Worm (Caenorhabditis elegans) whole organism, late embryonic: ENCODE results near the gene ctbp-1.

ENCODE experiments used
- C38D4.7 ChIP-seq: fragments of 200-800 bp; sonication (Bioruptor generic); optimal IDR thresholded peaks from 2 replicates; lab custom pipeline; 2018; ENCODE audit warnings: mild to moderate bottlenecking, missing genetic modification characterization, moderate library complexity, missing compliant biosample characterization
- F13H6.1 ChIP-seq: sonication (generic microtip); optimal IDR thresholded peaks from 2 replicates; lab custom pipeline; 2016; ENCODE audit warnings: missing genetic modification characterization, missing compliant biosample characterization
- Y22D7AL.16 ChIP-seq: sonication (generic microtip); optimal IDR thresholded peaks from 2 replicates; lab custom pipeline; 2016; ENCODE audit warnings: missing genetic modification characterization, missing compliant biosample characterization
- ama-1 ChIP-seq: fragments of 150-350 bp; optimal IDR thresholded peaks from 2 replicates; lab custom pipeline; 2014
- ceh-14 ChIP-seq: sonication (generic microtip); optimal IDR thresholded peaks from 2 replicates; lab custom pipeline; 2016; ENCODE audit warnings: missing genotype, missing genetic modification characterization, missing compliant biosample characterization
- ceh-18 ChIP-seq: sonication (generic microtip); optimal IDR thresholded peaks from 2 replicates; lab custom pipeline; 2016; ENCODE audit warnings: missing genetic modification characterization, missing compliant biosample characterization
- ceh-2 ChIP-seq: sonication (generic microtip); optimal IDR thresholded peaks from 2 replicates; lab custom pipeline; 2016; ENCODE audit warnings: missing genotype, missing genetic modification characterization, missing compliant biosample characterization
- ceh-22 ChIP-seq: sonication (generic microtip); optimal IDR thresholded peaks from 2 replicates; lab custom pipeline; 2017; ENCODE audit warnings: missing biosample characterization, missing genetic modification characterization
- ceh-30 ChIP-seq: fragments of 150-350 bp; optimal IDR thresholded peaks from 2 replicates; lab custom pipeline; 2014; ENCODE audit warnings: missing biosample characterization, missing genetic modification characterization
- ceh-31 ChIP-seq: sonication (generic microtip); optimal IDR thresholded peaks from 2 replicates; lab custom pipeline; 2016; ENCODE audit warnings: missing genetic modification characterization, missing compliant biosample characterization
- ceh-45 ChIP-seq: fragments of 200-800 bp; sonication (Bioruptor generic); IDR thresholded peaks from 2 replicates; pipeline ENCODE4 v1.3.6; 2022; ENCODE audit warnings: missing genetic modification reagents, missing genetic modification characterization, missing compliant biosample characterization
- ceh-48 ChIP-seq: sonication (generic microtip); optimal IDR thresholded peaks from 2 replicates; lab custom pipeline; 2016; ENCODE audit warnings: missing genetic modification characterization, inconsistent platforms, missing compliant biosample characterization
- dmd-4 ChIP-seq: sonication (generic microtip); optimal IDR thresholded peaks from 2 replicates; lab custom pipeline; 2016; ENCODE audit warnings: borderline replicate concordance, missing genetic modification characterization, missing compliant biosample characterization
- elt-4 ChIP-seq: sonication (generic microtip); optimal IDR thresholded peaks from 2 replicates; lab custom pipeline; 2016; ENCODE audit warnings: missing genetic modification characterization, missing compliant biosample characterization
- hlh-13 ChIP-seq: fragments of 200-800 bp; sonication (Bioruptor generic); optimal IDR thresholded peaks from 2 replicates; lab custom pipeline; 2018; ENCODE audit warnings: mild to moderate bottlenecking, missing genetic modification characterization, missing compliant biosample characterization
- mec-3 ChIP-seq: sonication (generic microtip); optimal IDR thresholded peaks from 2 replicates; lab custom pipeline; 2016; ENCODE audit warnings: borderline replicate concordance, missing genetic modification characterization, missing compliant biosample characterization
- nfya-1 ChIP-seq: sonication (generic microtip); optimal IDR thresholded peaks from 2 replicates; lab custom pipeline; 2017; ENCODE audit warnings: missing genetic modification characterization, mild to moderate bottlenecking, missing compliant biosample characterization, antibody characterized with exemption, moderate library complexity
- npax-4 ChIP-seq: sonication (generic microtip); optimal IDR thresholded peaks from 2 replicates; lab custom pipeline; 2016; ENCODE audit warnings: missing genetic modification characterization, missing compliant biosample characterization
- odd-2 ChIP-seq: sonication (generic microtip); optimal IDR thresholded peaks from 2 replicates; lab custom pipeline; 2017; ENCODE audit warnings: antibody characterized with exemption, mild to moderate bottlenecking, missing genetic modification characterization, missing compliant biosample characterization
- pag-3 ChIP-seq: sonication (generic microtip); optimal IDR thresholded peaks from 2 replicates; lab custom pipeline; 2016; ENCODE audit warnings: missing compliant biosample characterization, missing genetic modification characterization, borderline replicate concordance
- pax-1 ChIP-seq: fragments of 150-350 bp; optimal IDR thresholded peaks from 2 replicates; lab custom pipeline; 2014; ENCODE audit warnings: missing biosample characterization, missing genetic modification characterization
- pha-4 ChIP-seq: fragments of 150-350 bp; optimal IDR thresholded peaks from 2 replicates; lab custom pipeline; 2018; ENCODE audit warnings: missing biosample characterization, missing genetic modification reagents, missing genetic modification characterization
- pros-1 ChIP-seq: fragments of 150-350 bp; optimal IDR thresholded peaks from 2 replicates; lab custom pipeline; 2014; ENCODE audit warnings: missing biosample characterization, missing genetic modification reagents, missing genetic modification characterization
- ref-2 ChIP-seq: sonication (generic microtip); optimal IDR thresholded peaks from 2 replicates; lab custom pipeline; 2016; ENCODE audit warnings: missing genetic modification characterization, missing compliant biosample characterization
- sox-4 ChIP-seq: sonication (generic microtip); optimal IDR thresholded peaks from 2 replicates; lab custom pipeline; 2017; ENCODE audit warnings: mild to moderate bottlenecking, missing genetic modification characterization, inconsistent platforms, missing compliant biosample characterization
- syd-9 ChIP-seq: sonication (generic microtip); optimal IDR thresholded peaks from 2 replicates; lab custom pipeline; 2016; ENCODE audit warnings: mild to moderate bottlenecking, missing genetic modification characterization, moderate library complexity, missing compliant biosample characterization
- tbx-7 ChIP-seq: sonication (generic microtip); optimal IDR thresholded peaks from 2 replicates; lab custom pipeline; 2016; ENCODE audit warnings: missing genotype, missing genetic modification characterization, missing compliant biosample characterization
- ttx-3 ChIP-seq: sonication (generic microtip); optimal IDR thresholded peaks from 2 replicates; lab custom pipeline; 2016; ENCODE audit warnings: missing genetic modification reagents, missing genetic modification characterization, missing compliant biosample characterization
- unc-42 ChIP-seq: sonication (generic microtip); optimal IDR thresholded peaks from 2 replicates; lab custom pipeline; 2016; ENCODE audit warnings: missing genotype, missing genetic modification characterization, missing compliant biosample characterization
- unc-55 ChIP-seq: sonication (generic microtip); optimal IDR thresholded peaks from 2 replicates; lab custom pipeline; 2017; ENCODE audit warnings: missing biosample characterization, missing genetic modification reagents, missing genetic modification characterization

The ctbp-1 gene

DNA sequence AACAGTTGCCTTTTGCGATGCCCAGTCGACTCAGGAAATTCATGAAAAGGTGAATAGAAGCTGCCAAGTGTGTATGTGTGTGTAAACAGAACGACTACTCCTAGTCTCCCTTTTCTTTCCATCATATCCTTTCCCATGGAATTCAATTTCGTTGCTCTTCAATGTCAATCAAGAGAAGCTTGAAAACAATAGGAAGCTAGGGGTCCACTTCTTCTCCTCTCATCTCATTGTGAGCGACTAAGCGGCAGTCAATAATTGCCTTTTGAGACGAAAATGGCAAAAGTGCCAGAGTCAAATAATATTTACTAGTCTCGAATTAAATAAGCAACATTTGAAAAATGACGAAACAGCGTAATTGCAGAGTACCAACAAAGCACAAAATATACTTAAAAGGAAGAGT is 7.1 kb downstream of the ctbp-1 start:
- TF ChIP-seq pha-4 (tag; lab: Kevin White, UChicago), result no peak
- TF ChIP-seq unc-42 (tag; lab: Kevin White, UChicago), result peak; percentile 81
- TF ChIP-seq ceh-31 (tag; lab: Kevin White, UChicago), result peak; percentile 14

DNA sequence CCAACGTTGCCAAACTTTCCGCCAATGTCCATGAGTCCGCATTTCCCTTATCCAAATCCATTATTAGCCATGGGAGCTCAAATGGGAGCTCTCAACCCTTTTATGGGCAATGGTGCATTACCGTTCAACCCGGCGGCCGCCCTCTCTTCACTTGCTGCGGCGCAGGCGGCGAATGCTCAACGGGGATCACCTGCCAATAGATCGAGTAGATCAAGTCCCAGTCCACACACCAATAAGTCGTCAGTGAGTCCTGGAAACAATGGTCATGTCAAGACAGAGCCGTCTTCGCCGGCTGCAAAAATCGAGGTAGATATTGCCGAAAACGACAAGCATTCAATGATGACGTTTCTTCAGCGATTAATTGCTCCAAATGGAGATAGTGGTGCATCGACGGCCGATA is 9.6 kb downstream of the ctbp-1 start:
- TF ChIP-seq ceh-48 (no peak), ceh-18 (tag; lab: Kevin White, UChicago) (no peak), ceh-45 (GFP tag; lab: Robert Waterston, UW) (no peak), elt-4 (tag; lab: Kevin White, UChicago) (no peak), pag-3 (tag; lab: Kevin White, UChicago) (no peak), Y22D7AL.16 (tag; lab: Kevin White, UChicago) (no peak), pax-1 (no peak), sox-4 (tag; lab: Kevin White, UChicago) (no peak), hlh-13 (GFP tag; lab: Kevin White, UChicago) (no peak)

DNA sequence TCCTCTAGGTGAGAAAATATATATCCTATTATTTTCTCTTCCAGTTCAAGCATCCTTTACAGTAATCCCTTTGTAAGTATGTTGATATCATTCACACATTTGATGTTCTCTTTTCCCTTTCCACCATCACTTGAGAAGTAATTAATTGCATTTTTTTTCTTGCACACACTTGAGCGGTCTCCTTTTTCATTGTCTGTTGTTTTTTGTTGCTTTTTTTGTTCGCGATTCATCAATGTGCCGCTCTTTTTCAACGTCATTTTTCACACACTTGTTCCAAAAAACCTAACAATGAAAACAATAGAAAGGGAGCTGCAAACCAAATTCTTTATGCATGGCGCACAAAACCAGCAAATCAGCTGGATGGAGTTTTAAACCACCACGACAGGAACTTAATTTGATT is 13.1 kb downstream of the ctbp-1 start, which contains the start of gene F49E10.4:
TSS of gene F49E10.4 (plus strand) at position 301 of the 400 bp plus-strand sequence.
- TF ChIP-seq ttx-3 (tag; lab: Kevin White, UChicago), result no peak
- TF ChIP-seq, all 69 proteins: peak for 0

DNA sequence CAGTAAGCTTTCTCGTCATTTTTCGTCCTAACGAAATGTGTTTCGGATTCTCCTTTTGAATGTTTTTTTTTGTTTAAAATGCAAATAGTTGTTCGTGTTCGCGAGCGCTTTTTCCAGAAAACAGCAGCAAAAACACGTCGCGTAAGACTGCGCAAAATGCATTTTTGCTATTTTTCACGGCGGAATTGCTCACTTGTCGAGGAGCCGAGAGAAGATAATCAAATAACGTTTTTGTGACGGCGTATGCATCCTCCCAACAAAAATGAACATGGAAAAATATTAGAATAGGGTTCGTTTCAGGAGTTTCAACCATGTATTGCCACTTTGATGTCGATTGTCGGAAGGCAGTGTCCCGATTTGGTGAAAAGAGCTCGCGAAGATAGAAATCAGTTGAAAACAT is 14.5 kb downstream of the ctbp-1 start:
- TF ChIP-seq unc-42 (tag; lab: Kevin White, UChicago), result peak; percentile 4
- TF ChIP-seq npax-4 (tag; lab: Kevin White, UChicago), result no peak

DNA sequence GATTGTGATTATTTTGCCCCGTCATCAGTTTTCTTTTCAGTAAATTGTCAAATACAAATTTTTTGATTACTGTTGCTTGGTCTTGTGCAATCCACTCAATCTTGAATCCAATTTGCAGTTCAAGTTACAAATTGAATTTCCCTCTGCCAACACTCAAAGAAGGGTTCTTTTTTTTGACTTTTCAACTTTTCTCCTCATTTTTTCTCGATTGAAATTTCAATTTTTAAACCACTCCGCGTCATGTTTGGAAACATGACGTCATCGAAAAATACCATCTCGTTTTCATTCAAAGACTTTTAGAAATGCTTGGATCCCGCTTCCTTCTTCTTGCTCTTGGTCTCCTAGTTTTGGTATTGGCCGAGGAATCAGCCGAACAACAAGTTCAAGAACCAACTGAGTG is 23.1 kb downstream of the ctbp-1 start, which contains the start of gene flp-7:
TSS of gene flp-7 (plus strand) at position 301 of the 400 bp plus-strand sequence.
- TF ChIP-seq C38D4.7 (GFP tag; lab: Kevin White, UChicago) (no peak), ama-1 (lab: Kevin White, UChicago) (no peak), pha-4 (tag; lab: Kevin White, UChicago) (no peak), pros-1 (tag; lab: Kevin White, UChicago) (no peak), npax-4 (tag; lab: Kevin White, UChicago) (no peak), dmd-4 (tag; lab: Kevin White, UChicago) (no peak)

DNA sequence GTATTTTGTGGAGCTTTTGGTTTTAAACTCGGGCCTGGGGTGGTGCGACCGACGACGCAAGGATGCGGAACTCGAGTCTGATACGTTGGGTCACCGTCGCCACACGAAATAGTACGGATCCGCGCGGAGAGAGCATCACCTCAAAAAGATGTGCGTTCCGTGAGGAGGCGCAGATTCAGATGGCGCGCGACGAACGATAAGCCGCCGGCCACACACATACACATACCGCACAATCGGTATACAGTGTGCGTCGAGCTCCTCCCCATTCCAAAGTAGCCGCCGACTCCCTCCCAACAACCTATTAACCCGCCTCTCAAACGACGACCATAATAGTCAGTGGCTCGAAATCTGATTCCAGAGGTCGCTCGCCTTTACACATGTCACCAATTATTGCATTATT is 27.6 kb downstream of the ctbp-1 start, which contains the start of gene F49E10.2:
TSS of gene F49E10.2 (plus strand) at position 301 of the 400 bp plus-strand sequence.
- TF ChIP-seq npax-4 (tag; lab: Kevin White, UChicago), result no peak
- TF ChIP-seq odd-2 (tag; lab: Kevin White, UChicago), result no peak
- TF ChIP-seq ceh-22, result no peak
- no peak for TF ChIP-seq unc-42 (tag; lab: Kevin White, UChicago)
- no peak for TF ChIP-seq unc-55
- no peak for TF ChIP-seq sox-4 (tag; lab: Kevin White, UChicago)
- TF ChIP-seq dmd-4 (tag; lab: Kevin White, UChicago), result no peak
- no peak for TF ChIP-seq ceh-30
- no peak for TF ChIP-seq ref-2 (tag; lab: Kevin White, UChicago)
- TF ChIP-seq ceh-2, result no peak
- no peak for TF ChIP-seq F13H6.1 (tag; lab: Kevin White, UChicago)
- TF ChIP-seq syd-9 (tag; lab: Kevin White, UChicago), result no peak
- no peak for TF ChIP-seq nfya-1 (tag; lab: Kevin White, UChicago)
- TF ChIP-seq mec-3 (tag; lab: Kevin White, UChicago), result no peak
- no peak for TF ChIP-seq ttx-3 (tag; lab: Kevin White, UChicago)
- TF ChIP-seq tbx-7, result no peak

DNA sequence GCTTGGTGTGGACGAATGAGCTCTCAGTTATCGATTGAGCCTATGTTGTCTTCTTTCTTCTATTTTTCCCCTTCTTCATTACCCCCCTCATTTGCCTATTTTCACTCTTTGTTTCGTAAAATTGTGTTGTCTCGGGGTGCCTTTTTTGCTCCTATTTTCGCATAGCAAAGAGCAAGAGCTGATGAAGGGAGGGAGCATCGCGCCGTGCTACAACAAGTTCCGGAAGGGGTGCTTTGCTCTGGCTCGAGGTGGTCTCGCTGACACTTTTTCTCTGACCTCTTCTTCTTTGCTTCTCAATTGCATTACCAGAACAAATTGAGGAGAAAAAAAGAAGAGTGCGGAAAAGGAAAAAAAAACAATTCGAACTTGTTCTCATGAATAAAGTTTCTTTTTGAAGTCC is 33.5 kb downstream of the ctbp-1 start:
- TF ChIP-seq unc-42 (tag; lab: Kevin White, UChicago), result peak; percentile 87
- TF ChIP-seq ceh-48, result peak; percentile 29
- no peak for TF ChIP-seq odd-2 (tag; lab: Kevin White, UChicago)
- TF ChIP-seq ceh-31 (tag; lab: Kevin White, UChicago), result peak; percentile 34
- TF ChIP-seq ceh-14 (tag; lab: Kevin White, UChicago), result peak; percentile 52
- TF ChIP-seq, all 69 proteins: peak for 4
